Fruit fly (Drosophila melanogaster) Kc167 (cell line): ENCODE data around the gene CG34126.

Experiments used
- Myc ChIP-seq: fragments of >200 bp; optimal IDR thresholded peaks from 2 replicates; lab custom pipeline; 2017; ENCODE audit warnings: missing external identifiers
- Sin3A ChIP-seq: fragments of >200 bp; optimal IDR thresholded peaks from 2 replicates; lab custom pipeline; 2018; ENCODE audit warnings: missing external identifiers
- h ChIP-seq: fragments of >200 bp; optimal IDR thresholded peaks from 3 replicates; lab custom pipeline; 2018; ENCODE audit warnings: missing external identifiers

dm6 chr2L:5042076-5042475, 60.7 kb downstream of the CG34126 start:
- TF ChIP-seq Sin3A (lab: Kevin White, UChicago) (no peak), Myc (no peak), h (no peak)
